Fruit fly (Drosophila melanogaster): ENCODE data around the gene CG1116.

The CG1116 gene

dm6 chr3R:5219466-5219865 lies at the start of gene CG1116, which contains the start of gene Prosbeta2R2:
Gene CG1116, plus strand, starts transcription at chr3R:5219657.
Gene Prosbeta2R2, minus strand, starts transcription at chr3R:5219528.
- no peak for TF ChIP-seq psq (optimal IDR thresholded peaks at IDR 0.05)

- TF ChIP-seq CG8478 (optimal IDR thresholded peaks at IDR 0.05) (no peak), pan (optimal IDR thresholded peaks at IDR 0.05) (no peak), usp (GFP tag; optimal IDR thresholded peaks at IDR 0.05) (no peak), Dll (optimal IDR thresholded peaks at IDR 0.05) (no peak), psq (optimal IDR thresholded peaks at IDR 0.05) (no peak), EcR (GFP tag; optimal IDR thresholded peaks at IDR 0.05) (no peak)
These were observed 47.5 kb upstream of the CG1116 start for dm6 chr3R:5171972-5172371.

DNA sequence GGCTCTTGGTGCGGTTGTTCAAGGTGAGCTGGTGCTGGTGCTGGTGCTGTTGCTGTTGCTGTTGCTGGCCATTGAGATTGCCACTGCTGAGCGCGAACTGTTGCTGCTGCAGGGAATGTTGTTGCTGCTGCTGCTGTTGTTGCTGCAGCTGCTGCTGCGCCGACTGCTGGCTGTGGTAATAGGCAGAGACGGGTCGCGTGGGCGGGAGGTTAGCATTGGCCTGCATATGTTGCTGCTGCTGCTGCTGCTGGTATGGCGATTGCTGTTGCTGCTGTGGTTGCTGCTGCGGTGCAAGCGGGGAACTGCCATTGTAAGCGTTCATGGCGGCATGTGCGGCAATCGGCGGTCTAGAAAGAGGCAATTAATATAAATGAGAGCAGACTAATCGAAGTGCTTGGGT lies 43.5 kb upstream of the CG1116 start:
- no peak for TF ChIP-seq Dll (optimal IDR thresholded peaks at IDR 0.05)
- no peak for TF ChIP-seq EcR (GFP tag; optimal IDR thresholded peaks at IDR 0.05)
- TF ChIP-seq usp (GFP tag; optimal IDR thresholded peaks at IDR 0.05) = no peak
- TF ChIP-seq pan (optimal IDR thresholded peaks at IDR 0.05) = no peak

DNA sequence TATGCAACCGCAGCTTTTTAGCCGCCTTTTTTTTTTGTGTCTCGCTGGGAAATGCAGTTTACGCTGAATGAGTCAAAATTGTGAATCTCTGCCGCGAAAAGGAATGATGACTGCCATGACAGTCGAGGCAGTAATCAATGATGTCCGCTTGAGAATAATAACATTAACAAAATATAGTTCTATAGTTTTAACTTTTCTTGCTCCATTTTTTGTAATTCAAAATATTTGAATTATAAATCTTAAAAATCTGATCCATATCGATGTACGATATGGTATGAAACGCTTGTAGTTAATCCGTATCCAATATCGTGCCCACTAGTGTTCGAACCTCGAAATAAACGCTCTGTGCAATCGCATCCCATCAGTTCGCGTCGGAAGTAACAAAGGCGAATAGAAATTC lies 31.7 kb upstream of the CG1116 start:
- TF ChIP-seq CG8478 (optimal IDR thresholded peaks at IDR 0.05) (no peak), pan (optimal IDR thresholded peaks at IDR 0.05) (no peak), psq (optimal IDR thresholded peaks at IDR 0.05) (no peak), usp (GFP tag; optimal IDR thresholded peaks at IDR 0.05) (no peak), Dll (optimal IDR thresholded peaks at IDR 0.05) (no peak), EcR (GFP tag; optimal IDR thresholded peaks at IDR 0.05) (no peak)

DNA sequence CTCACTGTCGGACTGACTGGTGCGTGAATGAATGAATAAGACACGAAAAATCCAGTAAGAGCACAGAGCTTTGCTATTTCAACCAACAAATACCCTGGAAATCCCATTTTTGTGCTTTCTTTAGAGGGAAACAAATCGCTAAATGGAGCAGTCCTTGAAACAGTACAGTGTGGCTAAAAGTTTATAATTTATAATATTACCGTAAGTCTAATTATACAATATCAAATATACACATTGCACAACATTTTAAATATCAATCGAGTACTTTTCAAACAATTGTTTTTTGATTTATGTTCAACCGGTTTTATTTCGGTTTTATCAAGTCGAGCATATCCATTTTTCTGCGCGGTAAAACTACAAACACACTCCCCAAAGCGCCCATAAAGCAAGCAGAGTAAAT lies 26.2 kb upstream of the CG1116 start:
- no peak for TF ChIP-seq usp (GFP tag; optimal IDR thresholded peaks at IDR 0.05)
- no peak for TF ChIP-seq pan (optimal IDR thresholded peaks at IDR 0.05)
- no peak for TF ChIP-seq EcR (GFP tag; optimal IDR thresholded peaks at IDR 0.05)
- TF ChIP-seq psq (optimal IDR thresholded peaks at IDR 0.05) = no peak
- no peak for TF ChIP-seq CG8478 (optimal IDR thresholded peaks at IDR 0.05)
- TF ChIP-seq Dll (optimal IDR thresholded peaks at IDR 0.05) = no peak

dm6 chr3R:5198302-5198701 lies 21.2 kb upstream of the CG1116 start:
- TF ChIP-seq CG8478 (optimal IDR thresholded peaks at IDR 0.05) (no peak), psq (optimal IDR thresholded peaks at IDR 0.05) (no peak), EcR (GFP tag; optimal IDR thresholded peaks at IDR 0.05) (no peak)

- TF ChIP-seq CG8478 (optimal IDR thresholded peaks at IDR 0.05) (no peak), pan (optimal IDR thresholded peaks at IDR 0.05) (no peak), EcR (GFP tag; optimal IDR thresholded peaks at IDR 0.05) (no peak), Dll (optimal IDR thresholded peaks at IDR 0.05) (no peak), usp (GFP tag; optimal IDR thresholded peaks at IDR 0.05) (no peak), psq (optimal IDR thresholded peaks at IDR 0.05) (no peak)
These were observed 19.9 kb upstream of the CG1116 start for dm6 chr3R:5199581-5199980.

DNA sequence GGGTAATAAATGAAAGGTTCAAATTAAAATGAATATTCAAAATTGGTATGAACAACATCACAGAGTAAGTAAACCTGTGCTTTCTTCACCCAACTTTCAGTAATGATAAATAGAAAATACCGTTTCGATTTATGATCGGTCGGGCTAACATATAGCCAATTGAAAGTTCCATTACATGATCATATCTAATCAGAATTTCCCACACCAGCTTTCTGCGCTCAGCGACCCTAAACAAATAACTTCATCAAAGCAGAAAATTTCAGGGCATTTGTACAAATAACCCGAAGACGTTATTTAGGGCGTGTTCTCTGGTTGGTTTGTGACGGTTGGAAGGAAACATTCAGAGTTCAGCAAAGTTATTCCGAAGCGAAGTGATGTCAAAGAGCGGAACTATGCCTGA lies 15.7 kb upstream of the CG1116 start:
- TF ChIP-seq usp (GFP tag; optimal IDR thresholded peaks at IDR 0.05) = no peak

DNA sequence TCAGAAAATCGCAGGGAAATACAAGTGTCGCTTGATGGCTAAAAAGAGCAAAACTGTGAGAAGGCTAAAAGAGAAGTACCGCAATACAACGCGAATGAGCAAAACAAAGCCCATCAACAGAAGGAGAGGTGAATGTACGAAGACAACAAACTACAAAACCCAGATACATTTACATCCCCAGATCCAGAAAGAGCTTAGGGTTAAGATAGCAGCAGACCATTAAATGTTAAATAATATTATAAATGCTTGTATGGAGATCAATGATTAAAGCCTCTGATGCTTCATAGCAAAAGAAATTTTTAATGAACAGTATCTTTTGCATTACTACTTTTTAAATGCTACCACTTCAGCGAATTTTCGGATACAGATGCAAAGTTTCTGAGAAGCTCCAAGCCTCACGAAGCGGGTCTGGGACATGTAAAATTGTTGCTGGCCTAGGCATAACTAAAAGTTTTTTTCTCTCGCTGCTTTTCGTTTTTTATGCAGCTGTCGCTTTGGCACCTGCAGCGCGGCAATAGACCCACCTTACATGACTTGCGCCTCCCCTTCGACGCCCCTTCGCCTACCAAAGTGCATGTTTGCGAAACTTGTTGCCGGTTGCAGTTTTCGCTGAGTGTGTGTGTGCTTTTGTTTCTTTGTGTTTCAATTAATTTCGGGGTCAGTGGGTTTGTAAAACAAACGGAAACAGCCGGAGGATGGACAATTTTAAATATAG lies 14.0 kb upstream of the CG1116 start:
- TF ChIP-seq EcR (GFP tag; optimal IDR thresholded peaks at IDR 0.05) = no peak
- TF ChIP-seq Dll (optimal IDR thresholded peaks at IDR 0.05) = no peak

DNA sequence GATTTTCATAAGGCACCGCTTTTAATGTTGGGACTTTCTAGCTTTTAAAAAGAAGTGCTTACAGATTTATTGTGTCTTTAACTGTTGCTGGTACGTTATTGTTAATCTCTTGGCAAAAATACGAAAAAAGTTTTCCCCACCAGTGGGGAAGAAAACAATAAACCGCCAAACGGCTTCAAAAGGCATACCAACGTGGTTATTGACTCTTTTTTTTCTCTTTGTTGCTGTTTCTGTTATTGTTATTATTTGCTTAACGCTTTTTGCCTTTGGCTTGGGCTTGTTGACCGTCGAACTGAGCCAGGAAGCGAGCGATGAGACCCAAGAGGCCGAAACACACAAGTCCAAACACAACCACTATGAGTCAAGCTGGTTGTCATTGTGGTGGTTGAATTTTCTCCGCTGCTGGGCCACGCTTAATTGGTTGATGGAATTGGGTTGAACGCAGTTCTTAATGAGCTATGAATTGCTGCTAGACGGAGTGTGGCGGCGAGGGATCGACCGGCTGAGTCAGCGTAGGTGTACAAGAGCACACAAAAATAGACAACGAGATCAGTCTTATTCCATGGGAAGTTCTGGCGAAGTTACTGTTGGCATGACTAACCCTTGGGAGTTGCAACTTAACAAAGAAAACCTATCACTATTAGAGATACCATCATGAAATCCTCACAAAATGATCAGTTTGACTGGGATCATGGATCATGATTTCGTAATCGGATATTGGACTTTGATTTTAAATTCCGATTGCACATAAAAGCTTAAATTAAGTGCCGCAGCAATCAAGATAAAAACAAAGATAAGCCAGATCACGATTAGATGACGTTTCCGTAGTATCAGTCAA lies 12.0 kb upstream of the CG1116 start:
- TF ChIP-seq psq (optimal IDR thresholded peaks at IDR 0.05) (no peak), EcR (GFP tag; optimal IDR thresholded peaks at IDR 0.05) (no peak), pan (optimal IDR thresholded peaks at IDR 0.05) (no peak), usp (GFP tag; optimal IDR thresholded peaks at IDR 0.05) (no peak), CG8478 (optimal IDR thresholded peaks at IDR 0.05) (no peak), Dll (optimal IDR thresholded peaks at IDR 0.05) (no peak)

dm6 chr3R:5208115-5208365 lies 11.4 kb upstream of the CG1116 start:
- no peak for TF ChIP-seq Dll (optimal IDR thresholded peaks at IDR 0.05)
- TF ChIP-seq usp (GFP tag; optimal IDR thresholded peaks at IDR 0.05) = no peak
- TF ChIP-seq psq (optimal IDR thresholded peaks at IDR 0.05) = no peak
- TF ChIP-seq EcR (GFP tag; optimal IDR thresholded peaks at IDR 0.05) = no peak
- no peak for TF ChIP-seq CG8478 (optimal IDR thresholded peaks at IDR 0.05)
- no peak for TF ChIP-seq pan (optimal IDR thresholded peaks at IDR 0.05)

DNA sequence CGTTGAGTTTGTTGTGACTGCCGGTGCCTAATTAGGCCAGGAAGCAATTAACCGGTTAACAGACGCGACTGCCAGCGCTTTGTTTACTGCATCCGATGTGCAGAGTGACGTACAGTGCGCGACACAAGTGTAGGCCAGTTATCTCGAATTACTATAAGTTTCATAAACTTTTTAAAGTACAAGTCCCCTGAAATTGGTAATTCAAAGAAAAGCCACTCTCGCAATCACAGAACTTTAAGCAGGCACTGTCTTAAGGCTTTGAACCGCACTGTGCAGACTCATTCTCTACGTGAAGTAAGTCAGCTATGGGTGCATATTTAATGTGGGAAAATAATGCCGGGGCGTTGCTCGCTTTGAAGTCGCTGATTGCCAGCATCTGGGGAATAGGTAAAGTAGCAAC lies 10.0 kb upstream of the CG1116 start:
- TF ChIP-seq CG8478 (optimal IDR thresholded peaks at IDR 0.05) = no peak
- TF ChIP-seq Dll (optimal IDR thresholded peaks at IDR 0.05) = no peak
- no peak for TF ChIP-seq EcR (GFP tag; optimal IDR thresholded peaks at IDR 0.05)
- TF ChIP-seq psq (optimal IDR thresholded peaks at IDR 0.05) = no peak
- no peak for TF ChIP-seq usp (GFP tag; optimal IDR thresholded peaks at IDR 0.05)
- TF ChIP-seq pan (optimal IDR thresholded peaks at IDR 0.05) = no peak

dm6 chr3R:5211401-5211800 lies 8.1 kb upstream of the CG1116 start:
- no peak for TF ChIP-seq psq (optimal IDR thresholded peaks at IDR 0.05)
- no peak for TF ChIP-seq EcR (GFP tag; optimal IDR thresholded peaks at IDR 0.05)
- TF ChIP-seq usp (GFP tag; optimal IDR thresholded peaks at IDR 0.05) = no peak
- no peak for TF ChIP-seq CG8478 (optimal IDR thresholded peaks at IDR 0.05)
- no peak for TF ChIP-seq pan (optimal IDR thresholded peaks at IDR 0.05)
- TF ChIP-seq Dll (optimal IDR thresholded peaks at IDR 0.05) = no peak
